Fruit fly (Drosophila melanogaster): Measurements from ENCODE around the gene CG10005.
A peak's percentile ranks its signal among the peaks of the same experiment; 100 is the strongest.

CG10005 gene

dm6 chr3R:11982547-11982946, 5.5 kb upstream of the CG10005 start:
- TF ChIP-seq D1 (tag; optimal IDR thresholded peaks at IDR 0.05) (peak; percentile 11), CG13204 (GFP tag; optimal IDR thresholded peaks at IDR 0.05) (no peak)

- TF ChIP-seq EcR (GFP tag; optimal IDR thresholded peaks at IDR 0.05) (no peak), Pif1B (GFP tag; optimal IDR thresholded peaks at IDR 0.05) (no peak), CG12605 (GFP tag; IDR thresholded peaks at IDR 0.05) (no peak), CG14655 (GFP tag; optimal IDR thresholded peaks at IDR 0.05) (no peak), CG34367 (tag; optimal IDR thresholded peaks at IDR 0.05) (no peak), Pif1A (GFP tag; optimal IDR thresholded peaks at IDR 0.05) (no peak), CG32121 (GFP tag; IDR thresholded peaks at IDR 0.05) (no peak), CG8159 (tag; optimal IDR thresholded peaks at IDR 0.05) (no peak), rn (GFP tag; IDR thresholded peaks at IDR 0.05) (no peak), Ets98B (GFP tag; IDR thresholded peaks at IDR 0.05) (no peak), gl (tag; optimal IDR thresholded peaks at IDR 0.05) (no peak), CG4496 (GFP tag; IDR thresholded peaks at IDR 0.05) (no peak), CG8301 (tag; optimal IDR thresholded peaks at IDR 0.05) (no peak), CG9948 (tag; optimal IDR thresholded peaks at IDR 0.05) (no peak), CG17806 (tag; optimal IDR thresholded peaks at IDR 0.05) (no peak), CG13204 (GFP tag; optimal IDR thresholded peaks at IDR 0.05) (no peak), D1 (tag; optimal IDR thresholded peaks at IDR 0.05) (no peak)
Measured at dm6 chr3R:11981962-11982361, 5.0 kb upstream of the CG10005 start, which contains the start of gene CG12224. CG12224 (minus strand) TSS chr3R:11982062.

DNA sequence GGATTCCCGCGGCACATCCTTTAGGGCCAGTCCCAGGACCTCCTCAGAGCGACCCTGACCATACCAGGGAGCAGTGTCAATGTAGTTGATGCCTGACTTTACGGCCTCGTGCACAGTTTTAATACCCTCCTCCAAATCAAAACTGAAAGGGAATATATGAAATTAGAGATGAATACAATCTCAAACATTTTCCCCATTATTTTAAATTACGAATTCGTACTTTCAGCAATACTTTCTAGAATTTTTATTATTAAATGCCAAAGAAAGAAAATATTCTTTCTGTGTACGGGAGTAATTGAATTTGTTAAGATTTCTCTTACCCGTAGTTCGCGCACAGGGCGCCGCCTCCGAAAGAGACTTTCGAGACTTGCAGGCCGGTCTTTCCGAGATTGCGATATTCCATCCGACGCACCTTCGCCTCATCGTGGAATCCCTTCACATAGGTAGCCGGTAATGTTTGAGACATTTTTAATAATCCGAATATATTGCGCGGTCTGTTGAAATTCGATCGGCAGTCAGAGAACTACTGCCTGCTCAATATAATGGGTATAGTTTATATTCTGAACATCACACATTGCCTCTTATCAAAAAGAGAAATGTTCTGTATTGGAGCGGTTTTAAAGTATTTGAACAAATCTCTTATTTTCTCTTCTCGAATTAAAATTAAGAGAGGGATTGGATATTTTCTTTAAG, 3.0 kb upstream of the CG10005 start, which contains the start of gene CG18547:
CG18547 (minus strand) TSS at position 512 of the 693 bp plus-strand sequence.
- TF ChIP-seq CG34367 (tag; optimal IDR thresholded peaks at IDR 0.05) (peak; percentile 42), Pif1B (GFP tag; optimal IDR thresholded peaks at IDR 0.05) (peak; percentile 44), EcR (GFP tag; optimal IDR thresholded peaks at IDR 0.05) (peak; percentile 15), CG9948 (tag; optimal IDR thresholded peaks at IDR 0.05) (peak; percentile 51), CG32121 (GFP tag; IDR thresholded peaks at IDR 0.05) (no peak), CG15710 (tag; optimal IDR thresholded peaks at IDR 0.05) (peak; percentile 46), Snoo (tag; optimal IDR thresholded peaks at IDR 0.05) (peak; percentile 31), gl (tag; optimal IDR thresholded peaks at IDR 0.05) (no peak), CG8301 (tag; optimal IDR thresholded peaks at IDR 0.05) (peak; percentile 57), CG14655 (GFP tag; optimal IDR thresholded peaks at IDR 0.05) (peak; percentile 52), CG8159 (tag; optimal IDR thresholded peaks at IDR 0.05) (peak; percentile 62), fd96Ca (GFP tag; IDR thresholded peaks at IDR 0.05) (no peak), D1 (tag; optimal IDR thresholded peaks at IDR 0.05) (no peak), Ets98B (GFP tag; IDR thresholded peaks at IDR 0.05) (0 out of 2 replicates have a peak, but pooled peaks have one; percentile 31), CG10348 (GFP tag; IDR thresholded peaks at IDR 0.05) (no peak), Pif1A (GFP tag; optimal IDR thresholded peaks at IDR 0.05) (peak; percentile 22), CG4496 (GFP tag; IDR thresholded peaks at IDR 0.05) (peak; percentile 68; the same call in 2 of the 3 replicates), CG17806 (tag; optimal IDR thresholded peaks at IDR 0.05) (peak; percentile 59)

- TF ChIP-seq rn (GFP tag; IDR thresholded peaks at IDR 0.05) (no peak), CG8301 (tag; optimal IDR thresholded peaks at IDR 0.05) (no peak), CG34367 (tag; optimal IDR thresholded peaks at IDR 0.05) (no peak), Pif1A (GFP tag; optimal IDR thresholded peaks at IDR 0.05) (no peak), CG13204 (GFP tag; optimal IDR thresholded peaks at IDR 0.05) (no peak), CG9948 (tag; optimal IDR thresholded peaks at IDR 0.05) (no peak), CG8159 (tag; optimal IDR thresholded peaks at IDR 0.05) (no peak), EcR (GFP tag; optimal IDR thresholded peaks at IDR 0.05) (no peak), Pif1B (GFP tag; optimal IDR thresholded peaks at IDR 0.05) (no peak), D1 (tag; optimal IDR thresholded peaks at IDR 0.05) (no peak), fd96Ca (GFP tag; IDR thresholded peaks at IDR 0.05) (no peak), CG12605 (GFP tag; IDR thresholded peaks at IDR 0.05) (no peak), CG32121 (GFP tag; IDR thresholded peaks at IDR 0.05) (no peak), Snoo (tag; optimal IDR thresholded peaks at IDR 0.05) (no peak), CG14655 (GFP tag; optimal IDR thresholded peaks at IDR 0.05) (no peak), CG10348 (GFP tag; IDR thresholded peaks at IDR 0.05) (no peak), gl (tag; optimal IDR thresholded peaks at IDR 0.05) (no peak)
Measured at dm6 chr3R:11978278-11978677, 1.3 kb upstream of the CG10005 start.

DNA sequence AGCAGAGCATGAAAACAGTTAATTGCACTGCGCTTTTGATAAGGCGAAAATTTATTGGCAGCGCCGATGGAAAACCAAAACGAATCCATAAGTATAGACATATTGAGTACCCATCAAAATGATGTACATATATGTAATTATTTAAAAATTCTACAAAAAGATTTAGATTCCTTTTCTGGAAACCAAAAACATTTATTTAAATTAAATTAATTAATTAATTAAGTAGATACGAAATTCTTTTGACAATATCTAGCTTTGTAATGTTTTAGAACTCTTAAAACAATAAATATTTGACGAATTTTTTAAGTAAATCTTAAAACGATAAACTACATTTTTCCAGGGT, 310 bp upstream of the CG10005 start:
- TF ChIP-seq CG8301 (tag; optimal IDR thresholded peaks at IDR 0.05) = peak; percentile 21
- TF ChIP-seq CG15710 (tag; optimal IDR thresholded peaks at IDR 0.05) = no peak
- peak; percentile 41 for TF ChIP-seq CG14655 (GFP tag; optimal IDR thresholded peaks at IDR 0.05)
- TF ChIP-seq CG8159 (tag; optimal IDR thresholded peaks at IDR 0.05) = peak; percentile 31
- no peak for TF ChIP-seq CG13204 (GFP tag; optimal IDR thresholded peaks at IDR 0.05)
- TF ChIP-seq EcR (GFP tag; optimal IDR thresholded peaks at IDR 0.05) = no peak
- TF ChIP-seq CG32121 (GFP tag; IDR thresholded peaks at IDR 0.05) = no peak
- TF ChIP-seq CG12605 (GFP tag; IDR thresholded peaks at IDR 0.05) = 0 out of 2 replicates have a peak, but pooled peaks have one; percentile 31
- peak; percentile 7 for TF ChIP-seq CG17806 (tag; optimal IDR thresholded peaks at IDR 0.05)
- TF ChIP-seq D1 (tag; optimal IDR thresholded peaks at IDR 0.05) = peak; percentile 18
- TF ChIP-seq CG10348 (GFP tag; IDR thresholded peaks at IDR 0.05) = no peak
- peak; percentile 28 for TF ChIP-seq CG9948 (tag; optimal IDR thresholded peaks at IDR 0.05)
- TF ChIP-seq Pif1B (GFP tag; optimal IDR thresholded peaks at IDR 0.05) = no peak
- TF ChIP-seq CG4496 (GFP tag; IDR thresholded peaks at IDR 0.05) = no peak
- no peak for TF ChIP-seq Pif1A (GFP tag; optimal IDR thresholded peaks at IDR 0.05)
- TF ChIP-seq Snoo (tag; optimal IDR thresholded peaks at IDR 0.05) = no peak
- no peak for TF ChIP-seq fd96Ca (GFP tag; IDR thresholded peaks at IDR 0.05)
- TF ChIP-seq rn (GFP tag; IDR thresholded peaks at IDR 0.05) = no peak
- TF ChIP-seq gl (tag; optimal IDR thresholded peaks at IDR 0.05) = no peak
- TF ChIP-seq Ets98B (GFP tag; IDR thresholded peaks at IDR 0.05) = no peak
- no peak for TF ChIP-seq CG34367 (tag; optimal IDR thresholded peaks at IDR 0.05)

Data from whole organism, pupa.